Worm (Caenorhabditis elegans): Measurements from ENCODE around the gene twk-13.

DNA sequence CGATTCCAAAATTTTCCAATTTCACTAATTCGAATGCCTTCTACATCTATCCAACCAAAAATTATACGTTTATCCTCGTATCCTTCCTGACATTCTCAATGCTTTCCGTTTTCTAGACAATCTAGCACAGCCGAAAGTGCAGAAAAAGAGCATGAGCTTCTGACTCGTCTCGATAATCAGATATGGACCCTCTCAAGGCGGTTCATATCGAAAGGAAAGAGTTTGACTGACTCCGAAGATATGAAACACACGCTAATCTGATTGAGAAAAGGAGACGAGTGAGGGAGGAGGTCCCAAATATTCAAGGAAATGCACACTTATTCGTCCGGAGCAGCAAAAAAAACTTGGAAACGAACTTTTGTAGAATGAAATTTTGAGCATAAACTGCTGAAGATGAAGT, 8.6 kb downstream of the twk-13 start:
- TF ChIP-seq nhr-76 (tag; optimal IDR thresholded peaks at IDR 0.05): no peak
- TF ChIP-seq mls-2 (tag; optimal IDR thresholded peaks at IDR 0.05): no peak
- no peak for TF ChIP-seq nhr-237 (tag; optimal IDR thresholded peaks at IDR 0.05)
- no peak for TF ChIP-seq unc-62 (GFP tag; optimal IDR thresholded peaks at IDR 0.05)
- no peak for TF ChIP-seq ztf-11 (tag; optimal IDR thresholded peaks at IDR 0.05)
- TF ChIP-seq hlh-1 (tag; optimal IDR thresholded peaks at IDR 0.05): no peak
- TF ChIP-seq ceh-83 (GFP tag; optimal IDR thresholded peaks at IDR 0.05): no peak
- no peak for TF ChIP-seq ceh-43 (GFP tag; optimal IDR thresholded peaks at IDR 0.05)

Data from whole organism, mixed stage, embryonic.